Worm (Caenorhabditis elegans) whole organism, L2 larva: ENCODE data around the gene let-4.

Experiments
- C34F6.9 ChIP-seq: fragments of 150-350 bp; optimal IDR thresholded peaks from 2 replicates; lab custom pipeline; 2014; ENCODE audit warnings: missing biosample characterization, missing genetic modification characterization
- Y55F3AM.14 ChIP-seq: fragments of 200-800 bp; sonication (Bioruptor generic); optimal IDR thresholded peaks from 2 replicates; lab custom pipeline; 2018; ENCODE audit warnings: mild to moderate bottlenecking, missing genetic modification characterization, missing compliant biosample characterization
- ZK546.5 ChIP-seq: sonication (generic microtip); optimal IDR thresholded peaks from 2 replicates; lab custom pipeline; 2017; ENCODE audit warnings: missing biosample characterization, missing genetic modification characterization
- alr-1 ChIP-seq: fragments of 150-350 bp; optimal IDR thresholded peaks from 2 replicates; lab custom pipeline; 2014; ENCODE audit warnings: missing biosample characterization, missing genetic modification characterization
- aly-2 ChIP-seq: fragments of 150-350 bp; optimal IDR thresholded peaks from 2 replicates; lab custom pipeline; 2014; ENCODE audit warnings: missing biosample characterization, missing genetic modification characterization
- ama-1 ChIP-seq: fragments of 150-350 bp; optimal IDR thresholded peaks from 2 replicates; lab custom pipeline; 2018; ENCODE audit warnings: inconsistent platforms
- blmp-1 ChIP-seq: sonication (generic microtip); optimal IDR thresholded peaks from 2 replicates; lab custom pipeline; 2017; ENCODE audit warnings: missing genetic modification characterization, mild to moderate bottlenecking, missing compliant biosample characterization, antibody characterized with exemption, moderate library complexity; ENCODE audit not compliant: insufficient read depth
- ceh-82 ChIP-seq: fragments of 150-350 bp; optimal IDR thresholded peaks from 2 replicates; lab custom pipeline; 2014; ENCODE audit warnings: missing biosample characterization, missing genetic modification characterization
- dmd-4 ChIP-seq: sonication (generic microtip); optimal IDR thresholded peaks from 2 replicates; lab custom pipeline; 2017; ENCODE audit warnings: missing biosample characterization, missing genetic modification characterization
- egl-27 ChIP-seq: sonication (generic microtip); optimal IDR thresholded peaks from 3 replicates; lab custom pipeline; 2017; ENCODE audit warnings: missing biosample characterization, missing genetic modification reagents, missing genetic modification characterization
- elt-1 ChIP-seq: fragments of 150-350 bp; optimal IDR thresholded peaks from 2 replicates; lab custom pipeline; 2014; ENCODE audit warnings: missing biosample characterization, missing genetic modification characterization
- elt-3 ChIP-seq: sonication (generic microtip); optimal IDR thresholded peaks from 2 replicates; lab custom pipeline; 2017; ENCODE audit warnings: missing biosample characterization, missing genetic modification characterization
- fos-1 ChIP-seq: fragments of 150-350 bp; optimal IDR thresholded peaks from 2 replicates; lab custom pipeline; 2014; ENCODE audit warnings: missing biosample characterization, missing genetic modification characterization
- gmeb-1 ChIP-seq: fragments of 150-350 bp; optimal IDR thresholded peaks from 2 replicates; lab custom pipeline; 2014; ENCODE audit warnings: missing biosample characterization, missing genetic modification characterization
- lin-11 ChIP-seq: fragments of 150-350 bp; sonication (generic microtip); optimal IDR thresholded peaks from 2 replicates; lab custom pipeline; 2014; ENCODE audit warnings: missing biosample characterization, missing genetic modification characterization, inconsistent platforms, mixed read lengths
- lin-39 ChIP-seq: fragments of 150-350 bp; optimal IDR thresholded peaks from 2 replicates; lab custom pipeline; 2014; ENCODE audit warnings: missing biosample characterization, missing genetic modification reagents, missing genetic modification characterization
- lsy-2 ChIP-seq, 2 experiments: fragments of 150-350 bp in 1 of 2; sonication (generic microtip) in 1 of 2; optimal IDR thresholded peaks; 2 replicates each; lab custom pipeline; 2014 to 2017; ENCODE audit warnings: missing biosample characterization in 2 of 2, missing genetic modification characterization in 2 of 2
- mbf-1 ChIP-seq: sonication (generic microtip); optimal IDR thresholded peaks from 2 replicates; lab custom pipeline; 2017; ENCODE audit warnings: missing biosample characterization, missing genetic modification characterization
- mdl-1 ChIP-seq, 2 experiments: fragments of 150-350 bp in 1 of 2; sonication (generic microtip) in 1 of 2; optimal IDR thresholded peaks; 2 replicates each; lab custom pipeline; 2017; ENCODE audit warnings: missing biosample characterization in 2 of 2, missing genetic modification characterization in 2 of 2
- nhr-10 ChIP-seq: sonication (generic microtip); optimal IDR thresholded peaks from 2 replicates; lab custom pipeline; 2017; ENCODE audit warnings: missing biosample characterization, missing genetic modification characterization
- nhr-11 ChIP-seq: fragments of 150-350 bp; optimal IDR thresholded peaks from 2 replicates; lab custom pipeline; 2014; ENCODE audit warnings: missing biosample characterization, missing genetic modification characterization
- nhr-12 ChIP-seq: fragments of 150-350 bp; optimal IDR thresholded peaks from 2 replicates; lab custom pipeline; 2014; ENCODE audit warnings: missing biosample characterization, missing genetic modification characterization
- nhr-129 ChIP-seq: fragments of 150-350 bp; optimal IDR thresholded peaks from 2 replicates; lab custom pipeline; 2014; ENCODE audit warnings: missing biosample characterization, missing genetic modification characterization
- nhr-21 ChIP-seq: fragments of 150-350 bp; optimal IDR thresholded peaks from 2 replicates; lab custom pipeline; 2014; ENCODE audit warnings: missing biosample characterization, missing genetic modification characterization
- nhr-237 ChIP-seq: fragments of 150-350 bp; optimal IDR thresholded peaks from 2 replicates; lab custom pipeline; 2014; ENCODE audit warnings: missing biosample characterization, missing genetic modification characterization
- nhr-25 ChIP-seq: fragments of 150-350 bp; sonication (generic microtip); optimal IDR thresholded peaks from 3 replicates; lab custom pipeline; 2014; ENCODE audit warnings: missing biosample characterization, missing genetic modification characterization
- nhr-6 ChIP-seq: fragments of 150-350 bp; optimal IDR thresholded peaks from 2 replicates; lab custom pipeline; 2014; ENCODE audit warnings: missing biosample characterization, missing genetic modification characterization
- nhr-77 ChIP-seq: fragments of 150-350 bp; optimal IDR thresholded peaks from 2 replicates; lab custom pipeline; 2014; ENCODE audit warnings: missing biosample characterization, missing genetic modification characterization
- peb-1 ChIP-seq: fragments of 150-350 bp; optimal IDR thresholded peaks from 2 replicates; lab custom pipeline; 2014; ENCODE audit warnings: missing biosample characterization, missing genetic modification characterization
- sem-4 ChIP-seq: fragments of 150-350 bp; optimal IDR thresholded peaks from 2 replicates; lab custom pipeline; 2014; ENCODE audit warnings: missing biosample characterization, missing genetic modification reagents, missing genetic modification characterization
- sma-3 ChIP-seq: sonication (generic microtip); optimal IDR thresholded peaks from 2 replicates; lab custom pipeline; 2016; ENCODE audit warnings: missing genetic modification reagents, missing genetic modification characterization, missing compliant biosample characterization
- sma-9 ChIP-seq, 2 experiments: fragments of 150-350 bp in 1 of 2; sonication (generic microtip) in 1 of 2; optimal IDR thresholded peaks; 2 replicates each; lab custom pipeline; 2014 to 2016; ENCODE audit warnings: missing genetic modification characterization in 2 of 2, mild to moderate bottlenecking in 1 of 2, missing biosample characterization in 1 of 2, missing compliant biosample characterization in 1 of 2, missing genetic modification reagents in 1 of 2, moderate library complexity in 1 of 2
- unc-39 ChIP-seq: fragments of 150-350 bp; optimal IDR thresholded peaks from 2 replicates; lab custom pipeline; 2014; ENCODE audit warnings: missing biosample characterization, missing genetic modification characterization
- unc-55 ChIP-seq: fragments of 150-350 bp; sonication (generic microtip); optimal IDR thresholded peaks from 3 replicates; lab custom pipeline; 2014; ENCODE audit warnings: missing biosample characterization, missing genetic modification reagents, missing genetic modification characterization
- unc-62 ChIP-seq: fragments of 150-350 bp; optimal IDR thresholded peaks from 2 replicates; lab custom pipeline; 2014; ENCODE audit warnings: missing biosample characterization, missing genetic modification reagents, missing genetic modification characterization
- ztf-4 ChIP-seq: fragments of 150-350 bp; optimal IDR thresholded peaks from 2 replicates; lab custom pipeline; 2014; ENCODE audit warnings: missing biosample characterization, missing genetic modification characterization

let-4 gene

DNA sequence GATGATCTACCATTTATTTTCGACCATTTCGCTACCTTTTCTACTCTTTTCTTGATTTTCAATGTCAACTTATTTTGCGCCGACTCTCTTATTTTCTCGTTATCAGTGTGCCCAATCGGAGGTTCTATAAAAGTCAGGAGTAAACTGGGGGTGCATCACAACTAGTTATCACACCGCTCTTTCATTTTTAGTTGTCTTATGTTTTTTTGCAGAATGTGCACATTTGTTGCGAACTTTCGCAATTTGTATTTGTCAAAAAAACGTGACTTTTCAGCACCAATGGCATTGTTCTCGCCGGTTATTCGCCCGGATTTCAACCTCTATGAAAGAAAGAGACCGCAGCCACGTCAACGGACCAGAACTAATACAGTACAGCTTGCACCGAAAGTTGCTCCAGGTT is 40.1 kb upstream of the let-4 start:
- TF ChIP-seq ztf-4 (tag; lab: Kevin White, UChicago) (no peak), fos-1 (peak; percentile 29), dmd-4 (no peak)
- TF ChIP-seq, all 48 proteins: peak for 1

DNA sequence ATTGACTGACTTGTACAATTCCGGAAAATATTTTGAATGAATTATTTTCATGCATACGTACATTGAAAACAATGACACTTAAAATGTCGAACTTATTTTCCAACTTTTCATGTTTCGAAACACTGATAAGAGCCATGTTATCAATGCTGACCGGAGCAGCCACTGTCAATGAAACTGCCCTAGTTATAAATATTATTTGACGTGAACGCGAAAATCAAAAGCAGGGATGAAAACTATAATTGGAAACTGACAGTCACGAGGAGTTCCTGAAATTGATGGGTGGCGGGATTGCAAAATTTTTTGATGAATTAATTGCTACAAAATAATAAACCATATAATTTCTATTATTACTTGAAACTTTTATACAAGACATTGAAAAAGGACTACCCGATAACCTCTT is 38.3 kb upstream of the let-4 start:
- TF ChIP-seq sem-4: no peak
- TF ChIP-seq Y55F3AM.14 (GFP tag; lab: Kevin White, UChicago): no peak
- no peak for TF ChIP-seq nhr-10 (tag; lab: Kevin White, UChicago)
- TF ChIP-seq sma-9 (GFP tag; optimal IDR thresholded peaks at IDR 0.05; lab: Kevin White, UChicago): peak; percentile 5
- no peak for TF ChIP-seq sma-9 (tag; optimal IDR thresholded peaks at IDR 0.05; lab: Kevin White, UChicago)
- TF ChIP-seq gmeb-1 (tag; lab: Kevin White, UChicago): peak; percentile 31
- TF ChIP-seq ZK546.5 (tag; lab: Kevin White, UChicago): no peak
- no peak for TF ChIP-seq unc-62 (GFP tag; lab: Kevin White, UChicago)
- TF ChIP-seq nhr-129 (tag; lab: Kevin White, UChicago): no peak
- TF ChIP-seq nhr-21 (tag; lab: Kevin White, UChicago): no peak
- TF ChIP-seq nhr-12 (tag; lab: Kevin White, UChicago): no peak
- no peak for TF ChIP-seq unc-55 (GFP tag; lab: Kevin White, UChicago)
- TF ChIP-seq C34F6.9 (tag; lab: Kevin White, UChicago): no peak
- TF ChIP-seq nhr-25: no peak
- no peak for TF ChIP-seq peb-1
- TF ChIP-seq nhr-6 (tag; lab: Kevin White, UChicago): no peak
- TF ChIP-seq nhr-11 (tag; lab: Kevin White, UChicago): no peak
- no peak for TF ChIP-seq egl-27 (tag; lab: Kevin White, UChicago)
- no peak for TF ChIP-seq nhr-237
- TF ChIP-seq mbf-1 (tag; lab: Kevin White, UChicago): no peak
- no peak for TF ChIP-seq alr-1 (tag; lab: Kevin White, UChicago)
- TF ChIP-seq ama-1 (lab: Kevin White, UChicago): no peak
- no peak for TF ChIP-seq unc-39 (tag; lab: Kevin White, UChicago)
- peak; percentile 51 for TF ChIP-seq fos-1
- TF ChIP-seq aly-2 (tag; lab: Kevin White, UChicago): no peak

DNA sequence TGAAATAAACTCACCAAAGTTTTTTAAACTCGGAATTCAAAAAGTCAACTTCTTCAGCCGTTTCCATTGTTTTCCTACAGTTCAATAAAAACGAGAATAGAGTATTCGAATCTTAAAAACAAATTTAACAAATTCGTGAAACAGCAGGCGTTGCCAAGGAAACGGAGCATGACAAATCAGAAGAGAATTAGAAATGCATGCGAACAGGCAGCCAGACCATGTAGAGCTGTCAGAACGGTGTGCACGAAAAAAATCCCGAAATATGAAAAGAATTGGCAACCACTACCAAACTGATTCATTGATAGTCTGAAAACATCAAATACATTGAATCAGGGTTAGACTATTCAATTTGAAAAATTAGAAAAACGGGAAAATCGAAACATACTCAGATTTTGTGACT is 35.7 kb upstream of the let-4 start, which contains the start of gene fbxa-81:
fbxa-81 (minus strand) TSS at position 101 of the 400 bp plus-strand sequence.
- TF ChIP-seq elt-3 (tag; lab: Kevin White, UChicago) (no peak), elt-1 (tag; lab: Kevin White, UChicago) (no peak), sma-3 (no peak), lin-11 (tag; lab: Kevin White, UChicago) (no peak)
- TF ChIP-seq, all 48 proteins: peak for 0

DNA sequence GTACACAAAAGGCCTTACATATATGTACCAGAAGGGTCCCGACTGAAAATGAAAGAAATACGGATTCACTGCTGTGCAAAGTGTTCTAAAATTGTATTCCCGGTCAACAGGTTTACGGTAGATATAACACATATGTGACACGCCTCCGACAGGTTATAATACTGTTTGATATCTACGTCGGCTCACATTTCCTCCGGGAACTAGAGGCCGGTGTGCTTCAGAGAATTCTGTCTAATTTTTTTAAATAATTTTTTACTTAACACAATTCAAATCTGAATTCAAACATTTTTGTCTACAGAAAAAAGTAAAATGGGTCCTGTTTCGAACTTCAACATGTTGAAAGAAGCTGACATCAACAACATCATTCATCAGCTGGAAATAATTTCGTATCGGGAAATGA is 34.5 kb upstream of the let-4 start, which contains the start of gene T24C2.3:
T24C2.3 (plus strand) TSS at position 301 of the 400 bp plus-strand sequence.
- TF ChIP-seq Y55F3AM.14 (GFP tag; lab: Kevin White, UChicago) (no peak), unc-55 (GFP tag; lab: Kevin White, UChicago) (no peak), ceh-82 (tag; lab: Kevin White, UChicago) (no peak), nhr-77 (tag; lab: Kevin White, UChicago) (no peak), lsy-2 (tag; optimal IDR thresholded peaks at IDR 0.05; lab: Kevin White, UChicago) (no peak), unc-39 (tag; lab: Kevin White, UChicago) (no peak), nhr-21 (tag; lab: Kevin White, UChicago) (no peak), elt-1 (tag; lab: Kevin White, UChicago) (no peak), mdl-1 (tag; optimal IDR thresholded peaks at IDR 0.05; lab: Kevin White, UChicago) (no peak), nhr-12 (tag; lab: Kevin White, UChicago) (no peak), lin-39 (tag; lab: Kevin White, UChicago) (no peak), egl-27 (tag; lab: Kevin White, UChicago) (no peak), alr-1 (tag; lab: Kevin White, UChicago) (no peak), mbf-1 (tag; lab: Kevin White, UChicago) (no peak), blmp-1 (no peak), ZK546.5 (tag; lab: Kevin White, UChicago) (no peak), dmd-4 (no peak)
